Worm (Caenorhabditis elegans): ENCODE measurements around the gene ttn-1.

The ttn-1 gene

ce11 chrV:6246454-6246981 is 44.1 kb upstream of the ttn-1 start, which contains the start of gene dmd-7 (continued):
- TF ChIP-seq K09A11.1 (tag; optimal IDR thresholded peaks at IDR 0.05; ENCODE audit: insufficient read depth) (no peak), madf-2 (tag; optimal IDR thresholded peaks at IDR 0.05) (peak; percentile 59), pros-1 (tag; optimal IDR thresholded peaks at IDR 0.05) (peak; percentile 70), zip-5 (tag; optimal IDR thresholded peaks at IDR 0.05) (no peak), mec-3 (tag; optimal IDR thresholded peaks at IDR 0.05; ENCODE audit: borderline replicate concordance) (no peak), elt-4 (tag; optimal IDR thresholded peaks at IDR 0.05) (no peak), eyg-1 (tag; optimal IDR thresholded peaks at IDR 0.05) (no peak), pha-2 (tag; optimal IDR thresholded peaks at IDR 0.05) (no peak), ceh-22 (tag; optimal IDR thresholded peaks at IDR 0.05) (no peak), K02D7.2 (tag; optimal IDR thresholded peaks at IDR 0.05) (no peak), ceh-2 (tag; optimal IDR thresholded peaks at IDR 0.05) (peak; percentile 3), ets-4 (tag; optimal IDR thresholded peaks at IDR 0.05) (no peak), dve-1 (tag; optimal IDR thresholded peaks at IDR 0.05) (peak; percentile 57), sox-2 (GFP tag; IDR thresholded peaks at IDR 0.05) (no peak), pag-3 (tag; optimal IDR thresholded peaks at IDR 0.05; ENCODE audit: borderline replicate concordance) (no peak), lin-11 (tag; optimal IDR thresholded peaks at IDR 0.05) (no peak), tbx-2 (tag; optimal IDR thresholded peaks at IDR 0.05) (peak; percentile 76), ama-1 (optimal IDR thresholded peaks at IDR 0.05) (no peak), hlh-13 (GFP tag; optimal IDR thresholded peaks at IDR 0.05) (no peak)

- TF ChIP-seq unc-3 (GFP tag; conservative IDR thresholded peaks at IDR 0.05) (no peak), unc-3 (tag; optimal IDR thresholded peaks at IDR 0.05) (no peak), unc-42 (tag; optimal IDR thresholded peaks at IDR 0.05) (peak; percentile 45), ceh-14 (tag; optimal IDR thresholded peaks at IDR 0.05) (no peak)
These were observed 42.2 kb upstream of the ttn-1 start for ce11 chrV:6244631-6245030.

ce11 chrV:6243260-6243659 is 40.8 kb upstream of the ttn-1 start:
- TF ChIP-seq elt-2 (tag; optimal IDR thresholded peaks at IDR 0.05) (peak; percentile 0), pros-1 (tag; optimal IDR thresholded peaks at IDR 0.05) (no peak), sox-4 (tag; optimal IDR thresholded peaks at IDR 0.05) (no peak), rnt-1 (tag; optimal IDR thresholded peaks at IDR 0.05) (no peak), syd-9 (tag; optimal IDR thresholded peaks at IDR 0.05) (no peak), ceh-30 (tag; optimal IDR thresholded peaks at IDR 0.05) (no peak)

DNA sequence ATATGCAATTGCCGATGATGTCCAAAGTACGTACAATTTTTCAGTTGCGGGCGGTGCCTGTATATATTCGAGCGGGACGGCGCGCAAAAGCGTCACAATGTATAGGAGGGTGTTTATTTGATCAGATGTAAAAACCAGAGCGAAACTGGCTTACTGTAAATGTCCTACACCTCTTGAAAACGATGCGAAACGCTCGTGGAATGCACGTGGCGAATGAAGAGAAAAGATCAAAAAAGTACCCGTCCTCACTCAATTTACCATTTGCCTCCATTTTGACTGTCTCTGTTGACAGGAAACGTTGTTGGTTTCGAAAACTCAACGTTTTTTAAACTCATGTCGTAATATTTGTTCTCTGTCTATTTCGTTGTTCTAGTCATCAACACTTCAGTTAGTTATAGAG is 38.3 kb upstream of the ttn-1 start:
- TF ChIP-seq ttx-3 (tag; optimal IDR thresholded peaks at IDR 0.05) (no peak), ceh-24 (tag; optimal IDR thresholded peaks at IDR 0.05) (no peak), hlh-6 (tag; optimal IDR thresholded peaks at IDR 0.05) (no peak), ceh-45 (GFP tag; IDR thresholded peaks at IDR 0.05) (no peak), pax-1 (tag; optimal IDR thresholded peaks at IDR 0.05) (no peak), sox-2 (GFP tag; IDR thresholded peaks at IDR 0.05) (no peak), unc-3 (GFP tag; conservative IDR thresholded peaks at IDR 0.05) (no peak), unc-3 (tag; optimal IDR thresholded peaks at IDR 0.05) (no peak), pqm-1 (tag; optimal IDR thresholded peaks at IDR 0.05) (no peak), ceh-30 (tag; optimal IDR thresholded peaks at IDR 0.05) (no peak)

DNA sequence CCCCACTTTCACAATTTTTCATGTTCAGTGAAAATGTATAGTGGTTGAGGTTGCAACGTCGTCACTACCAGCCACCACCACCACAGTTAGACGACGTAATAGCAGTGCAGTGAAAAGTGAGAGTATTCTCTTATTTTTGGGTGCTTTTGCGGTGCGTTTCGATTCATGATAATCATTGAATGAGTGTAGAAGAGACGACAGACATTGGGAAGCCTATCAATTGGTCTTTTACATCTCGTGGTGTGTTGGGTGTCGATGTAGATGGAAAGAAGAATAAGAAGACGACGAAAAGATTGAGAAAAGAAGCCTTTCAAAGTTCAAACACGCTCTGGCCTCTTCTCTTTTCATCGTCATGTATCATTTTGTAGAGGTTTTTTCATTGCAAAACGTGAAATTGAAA is 37.4 kb upstream of the ttn-1 start:
- TF ChIP-seq ahr-1 (tag; optimal IDR thresholded peaks at IDR 0.05) (no peak), K02D7.2 (tag; optimal IDR thresholded peaks at IDR 0.05) (no peak), Y22D7AL.16 (tag; optimal IDR thresholded peaks at IDR 0.05) (no peak), elt-4 (tag; optimal IDR thresholded peaks at IDR 0.05) (no peak), zip-5 (tag; optimal IDR thresholded peaks at IDR 0.05) (no peak), C38D4.7 (GFP tag; optimal IDR thresholded peaks at IDR 0.05) (no peak), ceh-34 (tag; optimal IDR thresholded peaks at IDR 0.05) (no peak), unc-86 (tag; optimal IDR thresholded peaks at IDR 0.05) (no peak), gmeb-2 (tag; optimal IDR thresholded peaks at IDR 0.05) (no peak), C08G9.2 (tag; optimal IDR thresholded peaks at IDR 0.05) (no peak), ceh-48 (tag; optimal IDR thresholded peaks at IDR 0.05) (no peak), ceh-19 (GFP tag; optimal IDR thresholded peaks at IDR 0.05) (no peak), unc-42 (tag; optimal IDR thresholded peaks at IDR 0.05) (no peak), che-1 (tag; optimal IDR thresholded peaks at IDR 0.05) (no peak), rnt-1 (tag; optimal IDR thresholded peaks at IDR 0.05) (no peak), ceh-22 (tag; optimal IDR thresholded peaks at IDR 0.05) (no peak), ceh-14 (tag; optimal IDR thresholded peaks at IDR 0.05) (no peak)

Measured in whole organism, late embryonic.